Fruit fly (Drosophila melanogaster) whole organism, embryonic: ENCODE measurements around the gene Ing5.

Source experiments
- Bteb2 ChIP-seq: fragments of 200-800 bp; sonication (Bioruptor generic); optimal IDR thresholded peaks from 2 replicates; lab custom pipeline; 2016; ENCODE audit warnings: missing biosample characterization, missing genetic modification characterization
- CG10274 ChIP-seq: fragments of 200-800 bp; sonication (Bioruptor generic); optimal IDR thresholded peaks from 3 replicates; lab custom pipeline; 2017; ENCODE audit warnings: missing biosample characterization, mild to moderate bottlenecking, missing genetic modification characterization
- CG10565 ChIP-seq: fragments of 200-800 bp; sonication (Bioruptor generic); optimal IDR thresholded peaks from 3 replicates; lab custom pipeline; 2016; ENCODE audit warnings: missing biosample characterization, mild to moderate bottlenecking, missing genetic modification characterization
- CG11085 ChIP-seq: fragments of 200-800 bp; sonication (Bioruptor generic); IDR thresholded peaks from 2 replicates; pipeline ENCODE4 v1.3.6; 2022; ENCODE audit warnings: missing biosample characterization, missing genetic modification characterization
- CG11398 ChIP-seq: fragments of 200-800 bp; sonication (Bioruptor generic); optimal IDR thresholded peaks from 2 replicates; lab custom pipeline; 2016; ENCODE audit warnings: missing biosample characterization, missing genetic modification characterization
- CG11723 ChIP-seq: fragments of 200-800 bp; sonication (Bioruptor generic); optimal IDR thresholded peaks from 2 replicates; lab custom pipeline; 2017; ENCODE audit warnings: missing biosample characterization, mild to moderate bottlenecking, missing genetic modification characterization
- CG12071 ChIP-seq: fragments of 200-800 bp; sonication (Bioruptor generic); optimal IDR thresholded peaks from 3 replicates; lab custom pipeline; 2018; ENCODE audit warnings: missing biosample characterization, mild to moderate bottlenecking, missing genetic modification characterization
- CG12769 ChIP-seq: fragments of 200-800 bp; sonication (Bioruptor generic); optimal IDR thresholded peaks from 2 replicates; lab custom pipeline; 2019; ENCODE audit warnings: missing biosample characterization, mild to moderate bottlenecking, missing genetic modification characterization, moderate library complexity
- CG13775 ChIP-seq: fragments of 200-800 bp; sonication (Bioruptor generic); optimal IDR thresholded peaks from 3 replicates; lab custom pipeline; 2017; ENCODE audit warnings: missing biosample characterization, mild to moderate bottlenecking, missing genetic modification characterization
- CG14710 ChIP-seq: fragments of 200-800 bp; sonication (Bioruptor generic); optimal IDR thresholded peaks from 3 replicates; lab custom pipeline; 2019; ENCODE audit warnings: missing biosample characterization, mild to moderate bottlenecking, missing genetic modification characterization, moderate library complexity
- CG17361 ChIP-seq: fragments of 200-800 bp; sonication (Bioruptor generic); IDR thresholded peaks from 3 replicates; pipeline ENCODE4 v1.3.6; 2022; ENCODE audit warnings: missing biosample characterization, missing genetic modification characterization
- CG1792 ChIP-seq: fragments of 200-800 bp; sonication (Bioruptor generic); optimal IDR thresholded peaks from 2 replicates; lab custom pipeline; 2016; ENCODE audit warnings: missing biosample characterization, missing genetic modification characterization
- CG18764 ChIP-seq: fragments of 200-800 bp; sonication (Bioruptor generic); optimal IDR thresholded peaks from 3 replicates; lab custom pipeline; 2016; ENCODE audit warnings: missing biosample characterization, missing genetic modification characterization
- CG30431 ChIP-seq: fragments of 200-800 bp; sonication (Bioruptor generic); optimal IDR thresholded peaks from 2 replicates; lab custom pipeline; 2017; ENCODE audit warnings: missing biosample characterization, missing genetic modification characterization
- CG3065 ChIP-seq: fragments of 200-800 bp; sonication (Bioruptor generic); optimal IDR thresholded peaks from 2 replicates; lab custom pipeline; 2016; ENCODE audit warnings: missing biosample characterization, missing genetic modification characterization
- CG31224 ChIP-seq: fragments of 200-800 bp; sonication (Bioruptor generic); IDR thresholded peaks from 2 replicates; pipeline ENCODE4 v1.3.6; 2022; ENCODE audit warnings: missing biosample characterization, missing genetic modification characterization
- CG4328 ChIP-seq: fragments of 200-800 bp; sonication (Bioruptor generic); optimal IDR thresholded peaks from 3 replicates; lab custom pipeline; 2017; ENCODE audit warnings: missing biosample characterization, missing genetic modification reagents, missing genetic modification characterization
- CG4707 ChIP-seq: fragments of 200-800 bp; sonication (Bioruptor generic); optimal IDR thresholded peaks from 2 replicates; lab custom pipeline; 2018; ENCODE audit warnings: missing biosample characterization, mild to moderate bottlenecking, missing genetic modification characterization, moderate library complexity
- CG4820 ChIP-seq: fragments of 200-800 bp; sonication (Bioruptor generic); optimal IDR thresholded peaks from 3 replicates; lab custom pipeline; 2016; ENCODE audit warnings: missing biosample characterization, missing genetic modification characterization
- CG6791 ChIP-seq: fragments of 200-800 bp; sonication (Bioruptor generic); IDR thresholded peaks from 3 replicates; pipeline ENCODE4 v1.3.6; 2022; ENCODE audit warnings: missing biosample characterization, missing genetic modification characterization; ENCODE audit not compliant: partially characterized antibody
- CG6813 ChIP-seq: fragments of 200-800 bp; sonication (Bioruptor generic); optimal IDR thresholded peaks from 2 replicates; lab custom pipeline; 2017; ENCODE audit warnings: missing biosample characterization, missing genetic modification characterization, mild to moderate bottlenecking, moderate library complexity, missing genetic modification reagents
- CG7357 ChIP-seq: fragments of 200-800 bp; sonication (Bioruptor generic); IDR thresholded peaks from 3 replicates; pipeline ENCODE4 v1.3.6; 2022; ENCODE audit warnings: missing biosample characterization, missing genetic modification characterization
- CG8281 ChIP-seq: fragments of 200-800 bp; sonication (Bioruptor generic); optimal IDR thresholded peaks from 2 replicates; lab custom pipeline; 2018; ENCODE audit warnings: missing biosample characterization, mild to moderate bottlenecking, missing genetic modification characterization, moderate library complexity
- CG8388 ChIP-seq: fragments of 200-800 bp; sonication (Bioruptor generic); optimal IDR thresholded peaks from 2 replicates; lab custom pipeline; 2019; ENCODE audit warnings: missing biosample characterization, mild to moderate bottlenecking, missing genetic modification characterization, moderate library complexity
- CG8924 ChIP-seq: fragments of 200-800 bp; optimal IDR thresholded peaks from 3 replicates; lab custom pipeline; 2019; ENCODE audit warnings: missing biosample characterization, mild to moderate bottlenecking, missing genetic modification characterization, moderate library complexity
- CG9215 ChIP-seq: fragments of 200-800 bp; sonication (Bioruptor generic); IDR thresholded peaks from 2 replicates; pipeline ENCODE4 v1.3.6; 2022; ENCODE audit warnings: missing biosample characterization, missing genetic modification characterization
- CG9932 ChIP-seq: fragments of 200-800 bp; sonication (Bioruptor generic); IDR thresholded peaks from 2 replicates; pipeline ENCODE4 v1.3.6; 2022; ENCODE audit warnings: missing biosample characterization, missing genetic modification characterization
- CkIIα-i1 ChIP-seq: fragments of 200-800 bp; sonication (Bioruptor generic); IDR thresholded peaks from 2 replicates; pipeline ENCODE4 v1.3.6; 2022; ENCODE audit warnings: missing biosample characterization, missing genetic modification characterization
- Dref ChIP-seq: fragments of 200-800 bp; sonication (Bioruptor generic); IDR thresholded peaks from 2 replicates; pipeline ENCODE4 v1.3.6; 2022; ENCODE audit warnings: missing biosample characterization, missing genetic modification characterization
- Ets97D ChIP-seq: fragments of 200-800 bp; sonication (Bioruptor generic); optimal IDR thresholded peaks from 3 replicates; lab custom pipeline; 2016; ENCODE audit warnings: missing biosample characterization, missing genetic modification characterization
- HHEX ChIP-seq: fragments of 200-800 bp; sonication (Bioruptor generic); optimal IDR thresholded peaks from 3 replicates; lab custom pipeline; 2017; ENCODE audit warnings: missing biosample characterization, mild to moderate bottlenecking, missing genetic modification characterization, missing genetic modification reagents
- Hr51 ChIP-seq, 2 experiments: fragments of 200-800 bp; sonication (Bioruptor generic); optimal IDR thresholded peaks; 2 replicates in 1 of 2; 3 replicates in 1 of 2; lab custom pipeline; 2016 to 2018; ENCODE audit warnings: missing biosample characterization in 2 of 2, missing genetic modification characterization in 2 of 2, mild to moderate bottlenecking in 1 of 2, moderate library complexity in 1 of 2
- Jarid2 ChIP-seq: fragments of 200-800 bp; sonication (Bioruptor generic); optimal IDR thresholded peaks from 3 replicates; lab custom pipeline; 2017; ENCODE audit warnings: mild to moderate bottlenecking, missing biosample characterization, missing genetic modification reagents, missing genetic modification characterization
- MBD-R2 ChIP-seq: fragments of 200-800 bp; sonication (Bioruptor generic); IDR thresholded peaks from 2 replicates; pipeline ENCODE4 v1.3.6; 2022; ENCODE audit warnings: missing biosample characterization, missing genetic modification characterization
- Xbp1 ChIP-seq: fragments of 200-800 bp; sonication (Bioruptor generic); optimal IDR thresholded peaks from 3 replicates; lab custom pipeline; 2016; ENCODE audit warnings: missing biosample characterization, mild to moderate bottlenecking, missing genetic modification characterization
- ase ChIP-seq: fragments of 200-800 bp; sonication (Bioruptor generic); IDR thresholded peaks from 3 replicates; pipeline ENCODE4 v1.3.6; 2022; ENCODE audit warnings: missing biosample characterization, missing genetic modification characterization
- ash1 ChIP-seq: fragments of 200-800 bp; sonication (Bioruptor generic); optimal IDR thresholded peaks from 2 replicates; lab custom pipeline; 2018; ENCODE audit warnings: missing biosample characterization, mild to moderate bottlenecking, missing genetic modification characterization
- br ChIP-seq: fragments of >200 bp; optimal IDR thresholded peaks from 2 replicates; lab custom pipeline; 2017
- caup ChIP-seq: fragments of 200-800 bp; sonication (Bioruptor generic); optimal IDR thresholded peaks from 3 replicates; lab custom pipeline; 2017; ENCODE audit warnings: missing biosample characterization, mild to moderate bottlenecking, missing genetic modification characterization, moderate library complexity; ENCODE audit not compliant: severe bottlenecking
- dm ChIP-seq: fragments of 200-800 bp; sonication (Bioruptor generic); optimal IDR thresholded peaks from 3 replicates; lab custom pipeline; 2016; ENCODE audit warnings: missing biosample characterization, missing genetic modification characterization
- emc ChIP-seq: fragments of 200-800 bp; sonication (Bioruptor generic); optimal IDR thresholded peaks from 2 replicates; lab custom pipeline; 2016; ENCODE audit warnings: missing biosample characterization, missing genetic modification characterization
- gce ChIP-seq: fragments of 200-800 bp; sonication (Bioruptor generic); IDR thresholded peaks from 3 replicates; pipeline ENCODE4 v1.3.6; 2022; ENCODE audit warnings: missing biosample characterization, missing genetic modification characterization
- gt ChIP-seq: fragments of 200-800 bp; sonication (Bioruptor generic); IDR thresholded peaks from 2 replicates; pipeline ENCODE4 v1.3.6; 2022; ENCODE audit warnings: missing biosample characterization, missing genetic modification characterization
- klu ChIP-seq: fragments of 200-800 bp; sonication (Bioruptor generic); IDR thresholded peaks from 2 replicates; pipeline ENCODE4 v1.3.6; 2022; ENCODE audit warnings: missing biosample characterization, missing genetic modification characterization
- pb ChIP-seq: fragments of 200-800 bp; sonication (Bioruptor generic); optimal IDR thresholded peaks from 3 replicates; lab custom pipeline; 2016; ENCODE audit warnings: missing biosample characterization, missing genetic modification characterization
- ro ChIP-seq: fragments of 200-800 bp; sonication (Bioruptor generic); IDR thresholded peaks from 2 replicates; pipeline ENCODE4 v1.3.6; 2022; ENCODE audit warnings: missing biosample characterization, missing genetic modification characterization
- sc ChIP-seq, 3 experiments: fragments of >200 bp in 2 of 3; fragments of 200-800 bp in 1 of 3; sonication (Bioruptor generic) in 1 of 3; optimal IDR thresholded peaks; 2 replicates in 2 of 3; 3 replicates in 1 of 3; lab custom pipeline; 2017; ENCODE audit warnings: mild to moderate bottlenecking in 1 of 3, missing biosample characterization in 1 of 3, missing genetic modification characterization in 1 of 3, missing genetic modification reagents in 1 of 3
- shn ChIP-seq: fragments of 200-800 bp; sonication (Bioruptor generic); optimal IDR thresholded peaks from 3 replicates; lab custom pipeline; 2016; ENCODE audit warnings: missing biosample characterization, missing genetic modification characterization
- so ChIP-seq: fragments of 200-800 bp; sonication (Bioruptor generic); IDR thresholded peaks from 3 replicates; pipeline ENCODE4 v1.3.6; 2022; ENCODE audit warnings: missing biosample characterization, missing genetic modification characterization
- wdn ChIP-seq: fragments of 200-800 bp; sonication (Bioruptor generic); IDR thresholded peaks from 2 replicates; pipeline ENCODE4 v1.3.6; 2022; ENCODE audit warnings: missing biosample characterization, missing genetic modification characterization
- zen ChIP-seq: fragments of 200-800 bp; sonication (Bioruptor generic); optimal IDR thresholded peaks from 3 replicates; lab custom pipeline; 2018; ENCODE audit warnings: missing biosample characterization, mild to moderate bottlenecking, missing genetic modification characterization, moderate library complexity

The Ing5 gene

DNA sequence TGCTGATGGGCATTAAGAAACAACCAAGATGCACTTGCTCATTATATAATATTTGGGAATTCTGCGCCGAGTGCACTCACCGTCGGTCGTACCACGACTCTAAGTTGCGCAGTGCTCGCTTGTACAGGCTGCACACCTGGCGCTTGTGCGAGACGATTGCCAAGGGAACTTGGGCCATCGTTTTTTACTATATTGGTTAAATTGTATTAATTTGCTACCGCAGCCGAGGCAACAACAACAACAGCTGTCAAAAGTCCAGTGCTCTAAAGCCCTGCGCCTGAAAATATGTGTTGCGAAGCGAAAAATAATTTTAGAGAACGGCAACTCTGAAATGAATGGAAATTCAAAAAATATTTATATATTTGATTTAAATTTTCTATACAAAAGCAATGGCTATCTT, 16.4 kb downstream of the Ing5 start, which contains the start of gene ND-B22 (continued):
- TF ChIP-seq CG10565, result no peak
- no peak for TF ChIP-seq pb (GFP tag; lab: Kevin White, UChicago)
- TF ChIP-seq so (GFP tag; lab: Robert Waterston, UW), result no peak
- no peak for TF ChIP-seq emc (GFP tag; lab: Kevin White, UChicago)
- no peak for TF ChIP-seq CG11723 (GFP tag; lab: Kevin White, UChicago)
- TF ChIP-seq CG11398 (GFP tag; lab: Kevin White, UChicago), result no peak
- peak; percentile 39; the same call in 1 of the 3 replicates for TF ChIP-seq CG17361
- peak; percentile 47 for TF ChIP-seq HHEX (GFP tag; lab: Kevin White, UChicago)
- TF ChIP-seq CG9932 (GFP tag; lab: Robert Waterston, UW), result peak; percentile 70
- TF ChIP-seq klu (GFP tag; lab: Robert Waterston, UW), result no peak
- no peak for TF ChIP-seq CG3065 (GFP tag; lab: Kevin White, UChicago)
- TF ChIP-seq CG4707 (GFP tag; lab: Kevin White, UChicago), result no peak
- no peak for TF ChIP-seq CG7357 (GFP tag; lab: Robert Waterston, UW)
- TF ChIP-seq Hr51 (GFP tag; optimal IDR thresholded peaks at IDR 0.05; lab: Kevin White, UChicago), result peak in 1 of 2 experiments; percentile 5
- TF ChIP-seq ase, result no peak
- TF ChIP-seq sc (optimal IDR thresholded peaks at IDR 0.05; lab: Kevin White, UChicago), result no peak
- TF ChIP-seq sc (GFP tag; optimal IDR thresholded peaks at IDR 0.05; lab: Kevin White, UChicago), result no peak
- no peak for TF ChIP-seq CG13775 (GFP tag; lab: Kevin White, UChicago)
- TF ChIP-seq CG11085 (GFP tag; lab: Robert Waterston, UW), result 0 out of 2 replicates have a peak, but pooled peaks have one; percentile 11
- TF ChIP-seq CG1792 (GFP tag; lab: Kevin White, UChicago), result no peak
- TF ChIP-seq MBD-R2 (GFP tag; lab: Robert Waterston, UW), result peak; percentile 85
- peak; percentile 39 for TF ChIP-seq CG4820 (GFP tag; lab: Kevin White, UChicago)
- TF ChIP-seq CG10274 (GFP tag; lab: Kevin White, UChicago), result no peak
- 0 out of 2 replicates have a peak, but pooled peaks have one; percentile 24 for TF ChIP-seq Dref
- peak; percentile 42 for TF ChIP-seq CG14710 (tag; lab: Kevin White, UChicago)
- no peak for TF ChIP-seq CG6813
- no peak for TF ChIP-seq CG12071 (GFP tag; lab: Kevin White, UChicago)
- peak; percentile 55 for TF ChIP-seq Xbp1 (GFP tag; lab: Kevin White, UChicago)
- no peak for TF ChIP-seq CG9215 (GFP tag; lab: Robert Waterston, UW)
- TF ChIP-seq shn, result peak; percentile 6
- peak; percentile 22; the same call in 1 of the 2 replicates for TF ChIP-seq wdn (GFP tag; lab: Robert Waterston, UW)
- no peak for TF ChIP-seq Jarid2
- no peak for TF ChIP-seq br (lab: Kevin White, UChicago)
- no peak for TF ChIP-seq CG4328 (GFP tag; lab: Kevin White, UChicago)
- no peak for TF ChIP-seq gt (GFP tag; lab: Robert Waterston, UW)
- TF ChIP-seq CkIIα-i1 (GFP tag; lab: Robert Waterston, UW), result no peak
- peak; percentile 32 for TF ChIP-seq CG8924 (tag; lab: Kevin White, UChicago)
- TF ChIP-seq Ets97D (GFP tag; lab: Kevin White, UChicago), result peak; percentile 71
- TF ChIP-seq CG8281, result no peak
- TF ChIP-seq ro (GFP tag; lab: Robert Waterston, UW), result no peak
- TF ChIP-seq CG8388 (GFP tag; lab: Kevin White, UChicago), result no peak
- no peak for TF ChIP-seq dm
- TF ChIP-seq CG18764 (GFP tag; lab: Kevin White, UChicago), result no peak
- TF ChIP-seq CG12769 (tag; lab: Kevin White, UChicago), result no peak
- no peak for TF ChIP-seq gce (GFP tag; lab: Robert Waterston, UW)
- peak; percentile 8 for TF ChIP-seq Bteb2 (GFP tag; lab: Kevin White, UChicago)
- no peak for TF ChIP-seq CG30431 (GFP tag; lab: Kevin White, UChicago)
- no peak for TF ChIP-seq ash1 (GFP tag; lab: Kevin White, UChicago)
- no peak for TF ChIP-seq CG31224 (GFP tag; lab: Robert Waterston, UW)
- peak; percentile 69 for TF ChIP-seq caup (GFP tag; lab: Kevin White, UChicago)
- TF ChIP-seq CG6791 (GFP tag; lab: Robert Waterston, UW), result 0 out of 3 replicates have a peak, but pooled peaks have one; percentile 41
- TF ChIP-seq zen, result peak; percentile 12
